Fruit fly (Drosophila melanogaster) ovary, adult (tissue): ENCODE results near the gene CG4951.
"Not testable (repeated sequence)": the region's sequence is repeated elsewhere in the genome, so short reads cannot be mapped to it uniquely, and the experiment has no call there.

Experiments
- CG17801 ChIP-seq: fragments of 200-800 bp; optimal IDR thresholded peaks from 2 replicates; lab custom pipeline; 2019; ENCODE audit warnings: missing biosample characterization, mild to moderate bottlenecking, missing genetic modification characterization, moderate library complexity; ENCODE audit not compliant: partially characterized antibody

Gene CG4951

dm6 chr3R:27953890-27954289 is at the start of gene CG4951:
Gene CG4951 (minus strand): TSS chr3R:27954112.
- no peak for TF ChIP-seq CG17801 (GFP tag; lab: Kevin White, UChicago)

dm6 chr3R:27990651-27991050 is 36.7 kb upstream of the CG4951 start, which contains the start of gene CG4815:
Gene CG4815 (minus strand): TSS chr3R:27990751.
- TF ChIP-seq CG17801 (GFP tag; lab: Kevin White, UChicago): no peak

DNA sequence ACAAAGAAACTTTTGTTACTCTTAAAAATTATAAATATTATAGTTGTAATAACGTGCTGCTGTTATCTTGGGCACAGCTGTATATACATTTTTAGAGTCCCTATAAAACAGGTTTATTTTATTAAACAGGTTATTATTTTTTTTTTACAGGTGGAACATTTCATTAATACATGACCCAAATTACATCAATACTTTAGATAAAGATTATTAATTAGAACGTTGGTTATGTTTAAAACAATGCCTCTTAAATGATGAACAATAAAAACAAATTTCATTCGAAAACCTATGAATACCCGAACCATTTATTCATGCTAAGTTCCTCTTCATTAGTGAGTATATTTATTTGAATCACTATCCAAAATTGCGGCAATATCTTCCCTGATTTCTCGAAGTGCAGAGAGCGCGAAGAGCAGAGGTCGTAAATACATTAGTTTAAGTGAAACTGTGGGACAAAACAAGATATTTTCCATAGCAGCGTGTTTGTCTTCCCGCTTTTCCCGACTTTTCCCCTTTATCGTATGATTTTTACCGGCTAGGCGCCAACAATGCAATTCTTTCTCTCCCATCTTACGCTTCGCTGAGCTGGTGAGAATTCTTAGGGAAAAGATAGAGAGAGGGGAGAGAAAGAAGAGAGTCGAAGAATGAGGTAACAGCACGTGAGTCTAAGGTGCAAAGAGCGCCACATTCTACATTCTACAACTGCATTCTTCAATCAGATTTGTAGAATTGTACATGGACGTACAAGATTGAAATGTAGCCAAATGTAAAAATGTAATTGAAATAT is 34.9 kb upstream of the CG4951 start:
- TF ChIP-seq CG17801 (GFP tag; lab: Kevin White, UChicago): peak; percentile 15

DNA sequence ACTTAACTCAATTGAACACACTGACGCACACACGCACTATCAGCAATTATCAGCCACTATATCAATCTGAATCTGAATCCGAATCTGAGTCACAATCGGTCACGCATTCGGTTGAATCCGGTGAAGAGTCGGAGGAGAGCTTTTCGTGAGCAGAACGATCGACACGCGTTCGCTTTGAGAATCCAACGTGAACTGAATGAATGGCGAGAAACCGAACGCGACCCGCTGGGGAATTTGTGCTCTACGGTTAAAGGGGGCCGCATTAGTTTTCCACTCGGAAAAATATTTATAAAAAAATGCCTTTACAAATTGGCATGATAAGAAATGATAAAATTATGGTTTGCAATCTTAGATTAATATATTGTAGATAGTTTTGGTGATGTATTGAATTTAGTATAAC is 34.3 kb upstream of the CG4951 start, which contains the start of gene betaTub97EF:
Gene betaTub97EF, minus strand, starts transcription at position 196 of the 400 bp plus-strand sequence.
- TF ChIP-seq CG17801 (GFP tag; lab: Kevin White, UChicago): no peak

DNA sequence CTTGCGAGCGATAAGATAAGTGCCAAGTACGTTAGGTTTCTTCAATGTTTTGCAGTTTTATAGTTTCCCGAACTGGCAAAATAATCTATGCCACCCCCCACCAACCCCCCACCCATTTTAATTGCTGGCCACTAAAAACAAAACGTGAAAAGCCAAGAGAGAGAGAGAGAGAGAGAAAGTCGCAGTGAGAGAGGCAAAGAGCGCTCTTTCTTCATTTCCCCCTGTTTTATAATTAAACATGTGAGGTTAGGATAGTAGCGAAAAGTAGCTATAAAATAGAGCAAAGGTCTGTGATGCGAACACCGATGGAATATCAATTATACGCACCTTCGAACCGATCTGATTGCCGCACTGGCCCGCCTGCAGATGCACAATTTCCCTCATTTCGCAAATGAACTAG is 33.9 kb upstream of the CG4951 start:
- no peak for TF ChIP-seq CG17801 (GFP tag; lab: Kevin White, UChicago)

- peak; percentile 61 for TF ChIP-seq CG17801 (GFP tag; lab: Kevin White, UChicago)
Observed at dm6 chr3R:27987329-27987728, 33.4 kb upstream of the CG4951 start.

- no peak for TF ChIP-seq CG17801 (GFP tag; lab: Kevin White, UChicago)
Observed at dm6 chr3R:27986794-27987193, 32.9 kb upstream of the CG4951 start.

DNA sequence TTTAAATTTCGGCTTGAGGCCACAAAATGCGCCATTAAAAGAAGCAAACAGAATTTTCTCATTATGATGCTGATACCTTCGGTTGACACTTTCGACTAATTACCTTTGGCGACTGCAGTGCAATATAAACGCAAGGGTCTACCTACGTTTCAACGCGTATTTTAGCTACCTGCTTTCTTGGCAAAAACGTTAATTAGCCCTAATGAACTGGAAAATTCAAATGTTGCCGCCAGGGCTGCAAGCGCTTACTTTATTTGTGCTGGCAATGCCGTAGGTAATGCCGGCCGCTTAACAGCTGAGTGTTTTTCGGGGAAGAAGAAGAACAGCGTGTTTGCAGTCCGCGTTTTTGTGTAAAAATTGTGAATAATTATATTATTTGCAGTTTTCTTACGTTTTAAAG is 9.2 kb upstream of the CG4951 start, which contains the start of the genes CG31131 and CG4849:
Gene CG31131, minus strand, starts transcription at position 101 of the 400 bp plus-strand sequence.
Gene CG4849, plus strand, starts transcription at position 297 of the 400 bp plus-strand sequence.
- TF ChIP-seq CG17801 (GFP tag; lab: Kevin White, UChicago): not testable (repeated sequence)

DNA sequence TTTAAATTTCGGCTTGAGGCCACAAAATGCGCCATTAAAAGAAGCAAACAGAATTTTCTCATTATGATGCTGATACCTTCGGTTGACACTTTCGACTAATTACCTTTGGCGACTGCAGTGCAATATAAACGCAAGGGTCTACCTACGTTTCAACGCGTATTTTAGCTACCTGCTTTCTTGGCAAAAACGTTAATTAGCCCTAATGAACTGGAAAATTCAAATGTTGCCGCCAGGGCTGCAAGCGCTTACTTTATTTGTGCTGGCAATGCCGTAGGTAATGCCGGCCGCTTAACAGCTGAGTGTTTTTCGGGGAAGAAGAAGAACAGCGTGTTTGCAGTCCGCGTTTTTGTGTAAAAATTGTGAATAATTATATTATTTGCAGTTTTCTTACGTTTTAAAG is 6.6 kb upstream of the CG4951 start, which contains the start of gene CG31253:
Gene CG31253, minus strand, starts transcription at position 101 of the 400 bp plus-strand sequence.
- not testable (repeated sequence) for TF ChIP-seq CG17801 (GFP tag; lab: Kevin White, UChicago)

DNA sequence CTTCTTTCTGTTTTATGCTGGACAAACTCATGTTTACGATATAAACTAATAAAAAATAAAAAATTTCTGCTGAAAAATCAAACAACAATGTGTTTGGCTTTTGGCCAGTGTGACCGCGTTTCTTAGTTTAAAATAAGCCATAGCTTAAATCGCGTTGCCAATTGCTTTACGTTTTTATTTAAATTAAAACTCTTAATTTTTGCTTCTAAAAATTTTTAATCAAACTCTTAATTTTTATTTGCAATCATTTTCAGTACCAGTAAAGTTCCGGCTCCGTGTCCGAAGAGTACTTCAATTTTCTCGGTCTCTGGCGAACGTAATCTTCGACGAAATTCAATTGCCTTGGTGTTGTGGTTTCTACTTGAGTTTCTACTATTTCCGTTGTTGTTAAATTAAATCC is 5.2 kb upstream of the CG4951 start, which contains the start of the genes CG42487 and CG4884:
Gene CG42487, minus strand, starts transcription at position 101 of the 400 bp plus-strand sequence.
Gene CG4884, minus strand, starts transcription at position 101 of the 400 bp plus-strand sequence.
- not testable (repeated sequence) for TF ChIP-seq CG17801 (GFP tag; lab: Kevin White, UChicago)

dm6 chr3R:27957967-27958366 is 4.1 kb upstream of the CG4951 start:
- no peak for TF ChIP-seq CG17801 (GFP tag; lab: Kevin White, UChicago)

DNA sequence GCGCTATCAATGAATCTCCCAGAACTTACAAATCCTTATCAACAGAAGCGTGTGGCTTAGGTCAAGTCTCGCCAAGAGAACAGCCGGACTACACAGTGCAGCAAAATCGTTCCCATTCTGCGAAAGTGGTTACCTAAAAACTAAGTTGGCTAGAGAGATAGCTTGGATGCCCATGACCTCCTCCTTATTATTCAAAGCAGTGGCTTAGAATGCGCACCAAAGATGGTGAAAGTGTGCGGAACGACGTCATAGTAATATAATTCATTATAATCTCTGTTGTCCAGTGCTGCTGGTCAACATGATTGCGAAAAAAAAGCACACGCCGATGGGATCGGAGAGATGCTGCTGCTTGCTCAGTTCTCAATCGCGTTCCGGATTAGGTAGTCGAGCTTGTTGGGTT is 621 bp upstream of the CG4951 start, which contains the start of gene Nep7:
Gene Nep7, plus strand, starts transcription at position 385 of the 400 bp plus-strand sequence.
- TF ChIP-seq CG17801 (GFP tag; lab: Kevin White, UChicago): no peak

- TF ChIP-seq CG17801 (GFP tag; lab: Kevin White, UChicago): peak; percentile 64
Observed at dm6 chr3R:27948421-27948906, 5.4 kb downstream of the CG4951 start, which contains the start of gene Gp93. Gene Gp93 (plus strand): TSS chr3R:27948711.

- no peak for TF ChIP-seq CG17801 (GFP tag; lab: Kevin White, UChicago)
Observed at dm6 chr3R:27947682-27948245, 6.1 kb downstream of the CG4951 start, which contains the start of gene mfrn. Gene mfrn (minus strand): TSS chr3R:27948021.
